Worm (Caenorhabditis elegans): ENCODE data around the gene irld-51.

- TF ChIP-seq W03F9.2 (tag; optimal IDR thresholded peaks at IDR 0.05) (no peak), dao-5 (tag; optimal IDR thresholded peaks at IDR 0.05) (no peak)
Measured at ce11 chrII:2965215-2965998, 12.9 kb upstream of the irld-51 start.

Measured in whole organism, L4/young adult.